Fruit fly (Drosophila melanogaster) whole organism, embryonic: ENCODE measurements around the gene toy.

ENCODE experiments used
- Abd-B ChIP-seq: fragments of 200-800 bp; sonication (Bioruptor generic); optimal IDR thresholded peaks from 2 replicates; lab custom pipeline; 2018; ENCODE audit warnings: missing biosample characterization, mild to moderate bottlenecking, missing genetic modification characterization, moderate library complexity
- Adf1 ChIP-seq: fragments of 200-800 bp; sonication (Bioruptor generic); IDR thresholded peaks from 2 replicates; pipeline ENCODE4 v1.3.6; 2022; ENCODE audit warnings: missing biosample characterization, missing genetic modification characterization
- Atf6 ChIP-seq: fragments of 200-800 bp; sonication (Bioruptor generic); IDR thresholded peaks from 2 replicates; pipeline ENCODE4 v1.3.6; 2022; ENCODE audit warnings: missing biosample characterization, missing genetic modification characterization
- Bdp1 ChIP-seq: fragments of 200-800 bp; sonication (Bioruptor generic); optimal IDR thresholded peaks from 3 replicates; lab custom pipeline; 2016; ENCODE audit warnings: missing biosample characterization, missing genetic modification characterization
- CG10431 ChIP-seq: fragments of 200-800 bp; sonication (Bioruptor generic); optimal IDR thresholded peaks from 3 replicates; lab custom pipeline; 2018; ENCODE audit warnings: missing biosample characterization, mild to moderate bottlenecking, missing genetic modification characterization
- CG10462 ChIP-seq: fragments of 200-800 bp; sonication (Bioruptor generic); optimal IDR thresholded peaks from 2 replicates; lab custom pipeline; 2016; ENCODE audit warnings: missing biosample characterization, missing genetic modification characterization
- CG15011 ChIP-seq: fragments of 200-800 bp; sonication (Bioruptor generic); optimal IDR thresholded peaks from 3 replicates; lab custom pipeline; 2018; ENCODE audit warnings: missing biosample characterization, mild to moderate bottlenecking, missing genetic modification characterization
- CG16779 ChIP-seq: fragments of 200-800 bp; sonication (Bioruptor generic); IDR thresholded peaks from 2 replicates; pipeline ENCODE4 v1.3.6; 2022; ENCODE audit warnings: missing biosample characterization, missing genetic modification characterization
- CG17912 ChIP-seq: fragments of 200-800 bp; sonication (Bioruptor generic); optimal IDR thresholded peaks from 2 replicates; lab custom pipeline; 2018; ENCODE audit warnings: missing biosample characterization, mild to moderate bottlenecking, missing genetic modification characterization
- CG1832 ChIP-seq: fragments of 200-800 bp; sonication (Bioruptor generic); optimal IDR thresholded peaks from 2 replicates; lab custom pipeline; 2017; ENCODE audit warnings: missing biosample characterization, mild to moderate bottlenecking, missing genetic modification characterization, inconsistent platforms
- CG2120 ChIP-seq: fragments of 200-800 bp; sonication (Bioruptor generic); optimal IDR thresholded peaks from 3 replicates; lab custom pipeline; 2016; ENCODE audit warnings: missing biosample characterization, missing genetic modification characterization
- CG3726 ChIP-seq: fragments of 200-800 bp; sonication (Bioruptor generic); IDR thresholded peaks from 3 replicates; pipeline ENCODE4, ENCODE4 v1.3.6; 2022; ENCODE audit warnings: missing biosample characterization, missing genetic modification characterization
- CG3847 ChIP-seq: fragments of 200-800 bp; sonication (Bioruptor generic); IDR thresholded peaks from 2 replicates; pipeline ENCODE4 v1.3.6; 2022; ENCODE audit warnings: missing biosample characterization, missing genetic modification characterization
- CG5245 ChIP-seq: fragments of 200-800 bp; sonication (Bioruptor generic); optimal IDR thresholded peaks from 3 replicates; lab custom pipeline; 2016; ENCODE audit warnings: missing biosample characterization, missing genetic modification characterization
- CG6654 ChIP-seq: fragments of 200-800 bp; sonication (Bioruptor generic); optimal IDR thresholded peaks from 2 replicates; lab custom pipeline; 2017; ENCODE audit warnings: missing biosample characterization, mild to moderate bottlenecking, missing genetic modification characterization
- CG6813 ChIP-seq: fragments of 200-800 bp; sonication (Bioruptor generic); optimal IDR thresholded peaks from 2 replicates; lab custom pipeline; 2017; ENCODE audit warnings: missing biosample characterization, missing genetic modification characterization, mild to moderate bottlenecking, moderate library complexity, missing genetic modification reagents
- CG8281 ChIP-seq: fragments of 200-800 bp; sonication (Bioruptor generic); optimal IDR thresholded peaks from 2 replicates; lab custom pipeline; 2018; ENCODE audit warnings: missing biosample characterization, mild to moderate bottlenecking, missing genetic modification characterization, moderate library complexity
- H15 ChIP-seq: fragments of 200-800 bp; sonication (Bioruptor generic); IDR thresholded peaks from 3 replicates; pipeline ENCODE4 v1.3.6; 2022; ENCODE audit warnings: missing biosample characterization, missing genetic modification characterization
- HLH4C ChIP-seq: fragments of 200-800 bp; sonication (Bioruptor generic); IDR thresholded peaks from 3 replicates; pipeline ENCODE4 v1.3.6; 2022; ENCODE audit warnings: missing biosample characterization, missing genetic modification characterization; ENCODE audit not compliant: partially characterized antibody
- HLHmδ ChIP-seq: fragments of 200-800 bp; sonication (Bioruptor generic); optimal IDR thresholded peaks from 2 replicates; lab custom pipeline; 2018; ENCODE audit warnings: missing biosample characterization, mild to moderate bottlenecking, missing genetic modification characterization, moderate library complexity
- Jarid2 ChIP-seq: fragments of 200-800 bp; sonication (Bioruptor generic); optimal IDR thresholded peaks from 3 replicates; lab custom pipeline; 2017; ENCODE audit warnings: mild to moderate bottlenecking, missing biosample characterization, missing genetic modification reagents, missing genetic modification characterization
- NC2β ChIP-seq: fragments of 200-800 bp; sonication (Bioruptor generic); optimal IDR thresholded peaks from 2 replicates; lab custom pipeline; 2016; ENCODE audit warnings: missing biosample characterization, missing genetic modification characterization
- NFAT ChIP-seq: fragments of 200-800 bp; sonication (Bioruptor generic); IDR thresholded peaks from 2 replicates; pipeline ENCODE4 v1.3.6; 2022; ENCODE audit warnings: missing biosample characterization, missing genetic modification characterization
- Nf-YC ChIP-seq: fragments of 200-800 bp; optimal IDR thresholded peaks from 3 replicates; lab custom pipeline; 2019; ENCODE audit warnings: missing biosample characterization, mild to moderate bottlenecking, missing genetic modification characterization, moderate library complexity
- Sin3A ChIP-seq: fragments of >200 bp; optimal IDR thresholded peaks from 2 replicates; lab custom pipeline; 2018
- Usf ChIP-seq: fragments of 200-800 bp; sonication (Bioruptor generic); optimal IDR thresholded peaks from 2 replicates; lab custom pipeline; 2017; ENCODE audit warnings: missing genotype, missing biosample characterization, missing genetic modification characterization
- Xbp1 ChIP-seq: fragments of 200-800 bp; sonication (Bioruptor generic); optimal IDR thresholded peaks from 3 replicates; lab custom pipeline; 2016; ENCODE audit warnings: missing biosample characterization, mild to moderate bottlenecking, missing genetic modification characterization
- ab ChIP-seq: fragments of 200-800 bp; sonication (Bioruptor generic); optimal IDR thresholded peaks from 2 replicates; lab custom pipeline; 2016; ENCODE audit warnings: missing biosample characterization, missing genetic modification characterization
- abd-A ChIP-seq: fragments of 200-800 bp; sonication (Bioruptor generic); optimal IDR thresholded peaks from 3 replicates; lab custom pipeline; 2019; ENCODE audit warnings: missing biosample characterization, mild to moderate bottlenecking, missing genetic modification characterization, moderate library complexity
- al ChIP-seq: fragments of 200-800 bp; sonication (Bioruptor generic); IDR thresholded peaks from 2 replicates; pipeline ENCODE4 v1.3.6; 2022; ENCODE audit warnings: missing biosample characterization, missing genetic modification characterization
- amos ChIP-seq: fragments of 200-800 bp; sonication (Bioruptor generic); IDR thresholded peaks from 2 replicates; pipeline ENCODE4 v1.3.6; 2022; ENCODE audit warnings: missing biosample characterization, missing genetic modification characterization; ENCODE audit not compliant: partially characterized antibody
- cg ChIP-seq: fragments of 200-800 bp; sonication (Bioruptor generic); optimal IDR thresholded peaks from 3 replicates; lab custom pipeline; 2019; ENCODE audit warnings: missing biosample characterization, mild to moderate bottlenecking, missing genetic modification characterization, moderate library complexity
- chinmo ChIP-seq: fragments of 200-800 bp; sonication (Bioruptor generic); IDR thresholded peaks from 4 replicates; pipeline ENCODE4 v1.3.6; 2022; ENCODE audit warnings: missing biosample characterization, missing genetic modification characterization; ENCODE audit not compliant: partially characterized antibody
- crp ChIP-seq, 2 experiments: fragments of 200-800 bp; sonication (Bioruptor generic); optimal IDR thresholded peaks; 2 replicates in 1 of 2; 3 replicates in 1 of 2; lab custom pipeline; 2017; ENCODE audit warnings: missing biosample characterization in 2 of 2, missing genetic modification characterization in 2 of 2, mild to moderate bottlenecking in 1 of 2, moderate library complexity in 1 of 2
- dpn ChIP-seq, 2 experiments: fragments of 200-800 bp; sonication (Bioruptor generic); optimal IDR thresholded peaks; 3 replicates each; lab custom pipeline; 2016; ENCODE audit warnings: missing biosample characterization in 2 of 2, missing genetic modification characterization in 2 of 2
- eve ChIP-seq, 2 experiments: fragments of >200 bp; optimal IDR thresholded peaks; 2 replicates each; lab custom pipeline; 2017; ENCODE audit warnings: missing biosample characterization in 2 of 2, missing genetic modification characterization in 2 of 2
- fd96Cb ChIP-seq: fragments of 200-800 bp; sonication (Bioruptor generic); optimal IDR thresholded peaks from 2 replicates; lab custom pipeline; 2018; ENCODE audit warnings: missing biosample characterization, mild to moderate bottlenecking, missing genetic modification characterization, moderate library complexity
- hb ChIP-seq: fragments of 200-800 bp; sonication (Bioruptor generic); IDR thresholded peaks from 3 replicates; pipeline ENCODE4 v1.3.6; 2022; ENCODE audit warnings: missing biosample characterization, missing genetic modification characterization; ENCODE audit not compliant: partially characterized antibody
- ind ChIP-seq: fragments of 200-800 bp; sonication (Bioruptor generic); optimal IDR thresholded peaks from 3 replicates; lab custom pipeline; 2016; ENCODE audit warnings: missing biosample characterization, missing genetic modification characterization
- inv ChIP-seq: fragments of 200-800 bp; sonication (Bioruptor generic); IDR thresholded peaks from 2 replicates; pipeline ENCODE4 v1.3.6; 2022; ENCODE audit warnings: missing biosample characterization, missing genetic modification characterization; ENCODE audit not compliant: partially characterized antibody
- lilli ChIP-seq: fragments of 200-800 bp; sonication (Bioruptor generic); optimal IDR thresholded peaks from 3 replicates; lab custom pipeline; 2016; ENCODE audit warnings: missing biosample characterization, missing genetic modification characterization
- lmd ChIP-seq: fragments of 200-800 bp; sonication (Bioruptor generic); IDR thresholded peaks from 2 replicates; pipeline ENCODE4 v1.3.6; 2022; ENCODE audit warnings: missing biosample characterization, missing genetic modification characterization
- lola ChIP-seq, 3 experiments: fragments of >200 bp in 2 of 3; fragments of 200-800 bp in 1 of 3; sonication (Bioruptor generic) in 1 of 3; optimal IDR thresholded peaks; 2 replicates each; lab custom pipeline; 2017 to 2019; ENCODE audit warnings: missing biosample characterization in 3 of 3, missing genetic modification characterization in 3 of 3, mild to moderate bottlenecking in 1 of 3, moderate library complexity in 1 of 3
- org-1 ChIP-seq: fragments of 200-800 bp; sonication (Bioruptor generic); optimal IDR thresholded peaks from 2 replicates; lab custom pipeline; 2017; ENCODE audit warnings: missing biosample characterization, missing genetic modification characterization
- pfk ChIP-seq: fragments of 200-800 bp; sonication (Bioruptor generic); optimal IDR thresholded peaks from 2 replicates; lab custom pipeline; 2018; ENCODE audit warnings: missing biosample characterization, mild to moderate bottlenecking, missing genetic modification characterization, moderate library complexity
- pita ChIP-seq: fragments of 200-800 bp; sonication (Bioruptor generic); optimal IDR thresholded peaks from 2 replicates; lab custom pipeline; 2017; ENCODE audit warnings: missing biosample characterization, mild to moderate bottlenecking, missing genetic modification characterization
- sisA ChIP-seq: fragments of 200-800 bp; sonication (Bioruptor generic); IDR thresholded peaks from 2 replicates; pipeline ENCODE4 v1.3.6; 2022; ENCODE audit warnings: missing biosample characterization, missing genetic modification characterization
- tap ChIP-seq: fragments of 200-800 bp; optimal IDR thresholded peaks from 3 replicates; lab custom pipeline; 2019; ENCODE audit warnings: missing biosample characterization, mild to moderate bottlenecking, missing genetic modification characterization, moderate library complexity
- twi ChIP-seq: fragments of 200-800 bp; optimal IDR thresholded peaks from 2 replicates; lab custom pipeline; 2019; ENCODE audit warnings: missing biosample characterization, mild to moderate bottlenecking, missing genetic modification characterization, moderate library complexity

toy gene

DNA sequence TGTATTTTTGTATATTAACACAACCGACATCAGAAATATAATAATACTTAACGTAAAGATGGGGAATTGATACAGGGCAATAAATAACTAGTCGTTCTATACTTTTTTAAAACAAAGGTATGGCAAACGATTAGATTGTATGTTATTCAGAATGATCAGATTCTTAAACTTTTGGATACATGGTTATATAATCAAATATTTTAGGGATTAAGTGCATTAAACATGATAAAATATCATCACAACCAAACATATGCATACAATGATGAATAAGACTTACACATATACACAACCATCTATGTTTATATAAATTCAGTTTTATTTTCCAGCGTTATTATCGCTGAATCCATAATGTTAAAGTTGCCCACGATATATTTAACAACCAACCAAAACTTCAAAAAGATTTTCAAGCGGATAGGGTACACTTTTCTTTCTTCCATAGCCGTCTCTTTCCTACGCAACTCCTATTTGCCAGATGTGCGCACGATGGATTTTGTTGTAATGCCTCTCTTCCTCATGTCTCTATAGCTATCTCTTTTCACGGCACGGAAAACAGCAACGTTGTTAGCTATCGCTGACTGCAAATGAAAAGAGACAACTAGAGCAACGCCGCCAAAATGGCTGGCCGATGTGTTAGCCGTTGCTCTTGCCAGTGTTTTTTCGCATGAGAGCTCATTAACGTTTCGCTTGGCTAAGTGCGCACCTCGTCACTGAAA, at the start of gene toy (continued):
- peak; percentile 43 for TF ChIP-seq twi
- TF ChIP-seq Nf-YC (tag; lab: Kevin White, UChicago): peak; percentile 100
- peak; percentile 64 for TF ChIP-seq CG17912 (GFP tag; lab: Kevin White, UChicago)
- TF ChIP-seq Jarid2 (GFP tag; lab: Kevin White, UChicago): peak; percentile 91
- TF ChIP-seq Bdp1 (GFP tag; lab: Kevin White, UChicago): no peak
- no peak for TF ChIP-seq CG10462 (GFP tag; lab: Kevin White, UChicago)
- peak; percentile 53 for TF ChIP-seq Adf1
- no peak for TF ChIP-seq CG3847 (GFP tag; lab: Robert Waterston, UW)
- no peak for TF ChIP-seq lmd (GFP tag; lab: Robert Waterston, UW)
- no peak for TF ChIP-seq Abd-B (GFP tag; lab: Kevin White, UChicago)
- TF ChIP-seq NC2β: no peak
- TF ChIP-seq CG2120: no peak
- no peak; the same call in 3 of the 4 replicates for TF ChIP-seq chinmo (GFP tag; lab: Robert Waterston, UW)
- TF ChIP-seq lilli (GFP tag; lab: Kevin White, UChicago): no peak
- no peak for TF ChIP-seq ind (GFP tag; lab: Kevin White, UChicago)
- no peak for TF ChIP-seq Atf6 (GFP tag; lab: Robert Waterston, UW)
- no peak for TF ChIP-seq CG15011 (GFP tag; lab: Kevin White, UChicago)
- TF ChIP-seq HLHmδ (GFP tag; lab: Kevin White, UChicago): no peak
- no peak for TF ChIP-seq CG8281
- TF ChIP-seq dpn (GFP tag; optimal IDR thresholded peaks at IDR 0.05; lab: Kevin White, UChicago): no peak
- no peak for TF ChIP-seq ab (GFP tag; lab: Kevin White, UChicago)
- no peak for TF ChIP-seq lola (GFP tag; optimal IDR thresholded peaks at IDR 0.05; lab: Kevin White, UChicago)
- no peak for TF ChIP-seq cg (GFP tag; lab: Kevin White, UChicago)
- no peak for TF ChIP-seq pfk (GFP tag; lab: Kevin White, UChicago)
- no peak for TF ChIP-seq Usf (GFP tag; lab: Kevin White, UChicago)
- no peak for TF ChIP-seq CG6813
- TF ChIP-seq H15 (GFP tag; lab: Robert Waterston, UW): no peak
- no peak for TF ChIP-seq abd-A
- TF ChIP-seq amos (GFP tag; lab: Robert Waterston, UW): 0 out of 2 replicates have a peak, but pooled peaks have one; percentile 22
- TF ChIP-seq Xbp1: no peak
- no peak for TF ChIP-seq sisA (GFP tag; lab: Robert Waterston, UW)
- TF ChIP-seq Sin3A: no peak
- TF ChIP-seq CG16779 (GFP tag; lab: Robert Waterston, UW): no peak
- no peak for TF ChIP-seq tap (tag; lab: Kevin White, UChicago)
- TF ChIP-seq crp (GFP tag; optimal IDR thresholded peaks at IDR 0.05; lab: Kevin White, UChicago): no peak
- peak in 1 of 2 experiments; percentile 0 for TF ChIP-seq eve (GFP tag; optimal IDR thresholded peaks at IDR 0.05; lab: Kevin White, UChicago)
- no peak for TF ChIP-seq CG3726 (GFP tag; lab: Robert Waterston, UW)
- 0 out of 3 replicates have a peak, but pooled peaks have one; percentile 34 for TF ChIP-seq hb (GFP tag; lab: Robert Waterston, UW)
- no peak for TF ChIP-seq pita (GFP tag; lab: Kevin White, UChicago)
- TF ChIP-seq CG1832: peak; percentile 95
- TF ChIP-seq NFAT: no peak
- no peak for TF ChIP-seq al (GFP tag; lab: Robert Waterston, UW)
- no peak for TF ChIP-seq CG5245 (GFP tag; lab: Kevin White, UChicago)
- TF ChIP-seq fd96Cb (tag; lab: Kevin White, UChicago): no peak
- no peak for TF ChIP-seq CG10431
- TF ChIP-seq org-1 (GFP tag; lab: Kevin White, UChicago): no peak
- TF ChIP-seq inv (GFP tag; lab: Robert Waterston, UW): no peak
- TF ChIP-seq CG6654 (GFP tag; lab: Kevin White, UChicago): no peak
- TF ChIP-seq HLH4C (GFP tag; lab: Robert Waterston, UW): no peak
